Fruit fly (Drosophila melanogaster) whole organism, embryonic: Measurements from ENCODE around the gene CG32642.

Source experiments
- Bgb ChIP-seq: fragments of 200-800 bp; sonication (Bioruptor generic); IDR thresholded peaks from 2 replicates; pipeline ENCODE4 v1.3.6; 2022; ENCODE audit warnings: missing biosample characterization, missing genetic modification characterization; ENCODE audit not compliant: partially characterized antibody
- BtbVII ChIP-seq: fragments of 200-800 bp; sonication (Bioruptor generic); optimal IDR thresholded peaks from 3 replicates; lab custom pipeline; 2017; ENCODE audit warnings: missing biosample characterization, mild to moderate bottlenecking, missing genetic modification characterization
- CG10209 ChIP-seq: fragments of 200-800 bp; sonication (Bioruptor generic); optimal IDR thresholded peaks from 3 replicates; lab custom pipeline; 2017; ENCODE audit warnings: missing biosample characterization, mild to moderate bottlenecking, missing genetic modification characterization, missing genetic modification reagents
- CG11504 ChIP-seq: fragments of 200-800 bp; sonication (Bioruptor generic); optimal IDR thresholded peaks from 3 replicates; lab custom pipeline; 2019; ENCODE audit warnings: missing biosample characterization, mild to moderate bottlenecking, missing genetic modification characterization, moderate library complexity
- CG12659 ChIP-seq: fragments of 200-800 bp; sonication (Bioruptor generic); optimal IDR thresholded peaks from 3 replicates; lab custom pipeline; 2017; ENCODE audit warnings: mild to moderate bottlenecking, missing biosample characterization, missing genetic modification reagents, missing genetic modification characterization
- CG1529 ChIP-seq: fragments of 200-800 bp; sonication (Bioruptor generic); optimal IDR thresholded peaks from 3 replicates; lab custom pipeline; 2018; ENCODE audit warnings: missing biosample characterization, missing genetic modification characterization
- CG16815 ChIP-seq: fragments of 200-800 bp; sonication (Bioruptor generic); optimal IDR thresholded peaks from 3 replicates; lab custom pipeline; 2017; ENCODE audit warnings: missing biosample characterization, mild to moderate bottlenecking, missing genetic modification characterization
- CG17612 ChIP-seq: fragments of 200-800 bp; sonication (Bioruptor generic); IDR thresholded peaks from 2 replicates; pipeline ENCODE4 v1.3.6; 2022; ENCODE audit warnings: missing biosample characterization, missing genetic modification characterization
- CG2678 ChIP-seq: fragments of 200-800 bp; sonication (Bioruptor generic); optimal IDR thresholded peaks from 3 replicates; lab custom pipeline; 2019; ENCODE audit warnings: missing biosample characterization, mild to moderate bottlenecking, missing genetic modification characterization, moderate library complexity
- CG3065 ChIP-seq: fragments of 200-800 bp; sonication (Bioruptor generic); optimal IDR thresholded peaks from 2 replicates; lab custom pipeline; 2016; ENCODE audit warnings: missing biosample characterization, missing genetic modification characterization
- CG31365 ChIP-seq: fragments of 200-800 bp; sonication (Bioruptor generic); optimal IDR thresholded peaks from 2 replicates; lab custom pipeline; 2018; ENCODE audit warnings: missing biosample characterization, mild to moderate bottlenecking, missing genetic modification characterization
- CG32532 ChIP-seq: fragments of 200-800 bp; sonication (Bioruptor generic); IDR thresholded peaks from 2 replicates; pipeline ENCODE4 v1.3.6; 2022; ENCODE audit warnings: missing biosample characterization, missing genetic modification characterization
- CG3281 ChIP-seq: fragments of 200-800 bp; sonication (Bioruptor generic); optimal IDR thresholded peaks from 3 replicates; lab custom pipeline; 2017; ENCODE audit warnings: missing biosample characterization, mild to moderate bottlenecking, missing genetic modification characterization
- CG7556 ChIP-seq: fragments of 200-800 bp; sonication (Bioruptor generic); optimal IDR thresholded peaks from 2 replicates; lab custom pipeline; 2017; ENCODE audit warnings: missing biosample characterization, mild to moderate bottlenecking, missing genetic modification characterization
- CG7839 ChIP-seq: fragments of 200-800 bp; sonication (Bioruptor generic); optimal IDR thresholded peaks from 3 replicates; lab custom pipeline; 2018; ENCODE audit warnings: missing biosample characterization, mild to moderate bottlenecking, missing genetic modification characterization, moderate library complexity
- CG9932 ChIP-seq: fragments of 200-800 bp; sonication (Bioruptor generic); IDR thresholded peaks from 2 replicates; pipeline ENCODE4 v1.3.6; 2022; ENCODE audit warnings: missing biosample characterization, missing genetic modification characterization
- CHES-1-like ChIP-seq: fragments of 200-800 bp; sonication (Bioruptor generic); optimal IDR thresholded peaks from 2 replicates; lab custom pipeline; 2016; ENCODE audit warnings: missing biosample characterization, missing genetic modification characterization
- Dip2 ChIP-seq: fragments of 200-800 bp; sonication (Bioruptor generic); IDR thresholded peaks from 2 replicates; pipeline ENCODE4 v1.3.6; 2022; ENCODE audit warnings: missing biosample characterization, missing genetic modification characterization
- E2f1 ChIP-seq: fragments of 200-800 bp; sonication (Bioruptor generic); IDR thresholded peaks from 2 replicates; pipeline ENCODE4 v1.3.6; 2022; ENCODE audit warnings: missing biosample characterization, missing genetic modification characterization
- Ets65A ChIP-seq: fragments of 200-800 bp; sonication (Bioruptor generic); peaks from one replicate; lab custom pipeline; 2016; ENCODE audit warnings: missing biosample characterization, missing genetic modification characterization
- HHEX ChIP-seq: fragments of 200-800 bp; sonication (Bioruptor generic); optimal IDR thresholded peaks from 3 replicates; lab custom pipeline; 2017; ENCODE audit warnings: missing biosample characterization, mild to moderate bottlenecking, missing genetic modification characterization, missing genetic modification reagents
- HLH54F ChIP-seq: fragments of 200-800 bp; sonication (Bioruptor generic); optimal IDR thresholded peaks from 3 replicates; lab custom pipeline; 2016; ENCODE audit warnings: missing biosample characterization, missing genetic modification characterization
- Hmr ChIP-seq: fragments of 200-800 bp; sonication (Bioruptor generic); optimal IDR thresholded peaks from 3 replicates; lab custom pipeline; 2017; ENCODE audit warnings: mild to moderate bottlenecking, missing biosample characterization, missing genetic modification reagents, missing genetic modification characterization
- Hmx ChIP-seq: fragments of 200-800 bp; sonication (Bioruptor generic); optimal IDR thresholded peaks from 2 replicates; lab custom pipeline; 2016; ENCODE audit warnings: missing biosample characterization, missing genetic modification characterization
- Hr3 ChIP-seq: fragments of 200-800 bp; sonication (Bioruptor generic); optimal IDR thresholded peaks from 3 replicates; lab custom pipeline; 2016; ENCODE audit warnings: missing biosample characterization, missing genetic modification characterization
- Meics ChIP-seq: fragments of 200-800 bp; sonication (Bioruptor generic); optimal IDR thresholded peaks from 2 replicates; lab custom pipeline; 2017; ENCODE audit warnings: missing biosample characterization, mild to moderate bottlenecking, missing genetic modification characterization
- NC2β ChIP-seq: fragments of 200-800 bp; sonication (Bioruptor generic); optimal IDR thresholded peaks from 2 replicates; lab custom pipeline; 2016; ENCODE audit warnings: missing biosample characterization, missing genetic modification characterization
- Oli ChIP-seq: fragments of 200-800 bp; sonication (Bioruptor generic); optimal IDR thresholded peaks from 2 replicates; lab custom pipeline; 2018; ENCODE audit warnings: missing biosample characterization, mild to moderate bottlenecking, missing genetic modification characterization, moderate library complexity
- Sry-β ChIP-seq: fragments of 200-800 bp; sonication (Bioruptor generic); optimal IDR thresholded peaks from 2 replicates; lab custom pipeline; 2018; ENCODE audit warnings: missing biosample characterization, mild to moderate bottlenecking, missing genetic modification characterization, moderate library complexity
- Vsx1 ChIP-seq: fragments of 200-800 bp; sonication (Bioruptor generic); optimal IDR thresholded peaks from 2 replicates; lab custom pipeline; 2017; ENCODE audit warnings: missing biosample characterization, mild to moderate bottlenecking, missing genetic modification characterization, missing genetic modification reagents
- chn ChIP-seq: fragments of 200-800 bp; sonication (Bioruptor generic); optimal IDR thresholded peaks from 2 replicates; lab custom pipeline; 2016; ENCODE audit warnings: missing biosample characterization, missing genetic modification characterization
- dmrt99B ChIP-seq: fragments of 200-800 bp; sonication (Bioruptor generic); optimal IDR thresholded peaks from 2 replicates; lab custom pipeline; 2018; ENCODE audit warnings: missing biosample characterization, mild to moderate bottlenecking, missing genetic modification characterization, moderate library complexity
- gem ChIP-seq: fragments of 200-800 bp; sonication (Bioruptor generic); optimal IDR thresholded peaks from 2 replicates; lab custom pipeline; 2019; ENCODE audit warnings: missing biosample characterization, mild to moderate bottlenecking, missing genetic modification characterization, moderate library complexity
- grau ChIP-seq: fragments of 200-800 bp; optimal IDR thresholded peaks from 3 replicates; lab custom pipeline; 2019; ENCODE audit warnings: missing biosample characterization, mild to moderate bottlenecking, missing genetic modification characterization, moderate library complexity
- hth ChIP-seq: fragments of >200 bp; optimal IDR thresholded peaks from 2 replicates; lab custom pipeline; 2017; ENCODE audit warnings: inconsistent platforms
- ind ChIP-seq: fragments of 200-800 bp; sonication (Bioruptor generic); optimal IDR thresholded peaks from 3 replicates; lab custom pipeline; 2016; ENCODE audit warnings: missing biosample characterization, missing genetic modification characterization
- lola ChIP-seq, 3 experiments: fragments of >200 bp in 2 of 3; fragments of 200-800 bp in 1 of 3; sonication (Bioruptor generic) in 1 of 3; optimal IDR thresholded peaks; 2 replicates each; lab custom pipeline; 2017 to 2019; ENCODE audit warnings: missing biosample characterization in 3 of 3, missing genetic modification characterization in 3 of 3, mild to moderate bottlenecking in 1 of 3, moderate library complexity in 1 of 3
- mam ChIP-seq: fragments of 200-800 bp; sonication (Bioruptor generic); optimal IDR thresholded peaks from 3 replicates; lab custom pipeline; 2016; ENCODE audit warnings: missing biosample characterization, missing genetic modification characterization
- nmo ChIP-seq: fragments of 200-800 bp; sonication (Bioruptor generic); optimal IDR thresholded peaks from 2 replicates; lab custom pipeline; 2018; ENCODE audit warnings: missing biosample characterization, mild to moderate bottlenecking, missing genetic modification characterization, moderate library complexity
- pan ChIP-seq, 4 experiments: fragments of >200 bp in 3 of 4; fragments of 200-800 bp in 1 of 4; sonication (Bioruptor generic) in 1 of 4; optimal IDR thresholded peaks in 3 of 4; IDR thresholded peaks in 1 of 4; 2 replicates each; pipeline versions ENCODE4 v1.3.6 to Lab custom; 2017 to 2022; ENCODE audit warnings: missing biosample characterization in 2 of 4, missing genetic modification characterization in 2 of 4, mixed read lengths in 1 of 4
- ranshi ChIP-seq: fragments of 200-800 bp; sonication (Bioruptor generic); IDR thresholded peaks from 2 replicates; pipeline ENCODE4 v1.3.6; 2022; ENCODE audit warnings: missing biosample characterization, missing genetic modification characterization
- sc ChIP-seq, 3 experiments: fragments of >200 bp in 2 of 3; fragments of 200-800 bp in 1 of 3; sonication (Bioruptor generic) in 1 of 3; optimal IDR thresholded peaks; 2 replicates in 2 of 3; 3 replicates in 1 of 3; lab custom pipeline; 2017; ENCODE audit warnings: mild to moderate bottlenecking in 1 of 3, missing biosample characterization in 1 of 3, missing genetic modification characterization in 1 of 3, missing genetic modification reagents in 1 of 3
- sens ChIP-seq: fragments of 200-800 bp; sonication (Bioruptor generic); peaks from one replicate; lab custom pipeline; 2016; ENCODE audit warnings: missing biosample characterization, missing genetic modification characterization
- slbo ChIP-seq: fragments of 200-800 bp; sonication (Bioruptor generic); IDR thresholded peaks from 2 replicates; pipeline ENCODE4 v1.3.6; 2022; ENCODE audit warnings: missing biosample characterization, missing genetic modification characterization
- stwl ChIP-seq: fragments of 200-800 bp; sonication (Bioruptor generic); optimal IDR thresholded peaks from 3 replicates; lab custom pipeline; 2018; ENCODE audit warnings: missing biosample characterization, mild to moderate bottlenecking, missing genetic modification characterization, moderate library complexity
- unpg ChIP-seq: fragments of 200-800 bp; sonication (Bioruptor generic); optimal IDR thresholded peaks from 3 replicates; lab custom pipeline; 2018; ENCODE audit warnings: missing biosample characterization, mild to moderate bottlenecking, missing genetic modification characterization, moderate library complexity

Gene CG32642

dm6 chrX:12957412-12957895 lies 1.6 kb upstream of the CG32642 start, which contains the start of gene hec (continued):
- TF ChIP-seq CG1529 (GFP tag; lab: Kevin White, UChicago) (no peak), ind (GFP tag; lab: Kevin White, UChicago) (peak; percentile 21), unpg (no peak), CHES-1-like (no peak), grau (tag; lab: Kevin White, UChicago) (peak; percentile 41), gem (tag; lab: Kevin White, UChicago) (peak; percentile 62), sc (optimal IDR thresholded peaks at IDR 0.05; lab: Kevin White, UChicago) (no peak), sc (GFP tag; optimal IDR thresholded peaks at IDR 0.05; lab: Kevin White, UChicago) (no peak), Vsx1 (GFP tag; lab: Kevin White, UChicago) (no peak), CG7556 (peak; percentile 7), CG3281 (GFP tag; lab: Kevin White, UChicago) (peak; percentile 16), CG3065 (peak; percentile 23), HHEX (GFP tag; lab: Kevin White, UChicago) (peak; percentile 22), CG10209 (GFP tag; lab: Kevin White, UChicago) (peak; percentile 9), Hmr (peak; percentile 35), CG16815 (peak; percentile 13), CG7839 (tag; lab: Kevin White, UChicago) (peak; percentile 52), CG12659 (peak; percentile 7), chn (no peak), CG32532 (GFP tag; lab: Robert Waterston, UW) (0 out of 2 replicates have a peak, but pooled peaks have one; percentile 9), BtbVII (no peak), Hr3 (GFP tag; lab: Kevin White, UChicago) (no peak), lola (GFP tag; optimal IDR thresholded peaks at IDR 0.05; lab: Kevin White, UChicago) (no peak), HLH54F (GFP tag; lab: Kevin White, UChicago) (no peak), dmrt99B (tag; lab: Kevin White, UChicago) (peak; percentile 46), CG9932 (0 out of 2 replicates have a peak, but pooled peaks have one; percentile 25), pan (optimal IDR thresholded peaks at IDR 0.05; lab: Kevin White, UChicago) (no peak), pan (GFP tag; optimal IDR thresholded peaks at IDR 0.05 in 1 of 2, IDR thresholded peaks at IDR 0.05 in 1 of 2) (peak in 1 of 2 experiments; percentile 14), stwl (tag; lab: Kevin White, UChicago) (peak; percentile 1), Oli (tag; lab: Kevin White, UChicago) (peak; percentile 24), sens (GFP tag; lab: Kevin White, UChicago) (peak; percentile 71), CG31365 (tag; lab: Kevin White, UChicago) (peak; percentile 90), CG17612 (GFP tag; lab: Robert Waterston, UW) (no peak), ranshi (GFP tag; lab: Robert Waterston, UW) (peak; percentile 27; the same call in 1 of the 2 replicates), Dip2 (GFP tag; lab: Robert Waterston, UW) (no peak), Ets65A (GFP tag; lab: Kevin White, UChicago) (peak; percentile 39), Sry-β (no peak), nmo (GFP tag; lab: Kevin White, UChicago) (peak; percentile 18), Hmx (GFP tag; lab: Kevin White, UChicago) (no peak), CG2678 (peak; percentile 55), hth (lab: Kevin White, UChicago) (no peak), Bgb (GFP tag; lab: Robert Waterston, UW) (no peak), slbo (peak; percentile 50; the same call in 1 of the 2 replicates), Meics (GFP tag; lab: Kevin White, UChicago) (peak; percentile 36), mam (no peak), NC2β (GFP tag; lab: Kevin White, UChicago) (no peak), CG11504 (peak; percentile 56), E2f1 (GFP tag; lab: Robert Waterston, UW) (no peak)
